Fruit fly (Drosophila melanogaster) whole organism, embryonic: ENCODE data around the gene Shaw.
A peak's percentile ranks its signal among the peaks of the same experiment; 100 is the strongest.

Experiments
- Bdp1 ChIP-seq: fragments of 200-800 bp; sonication (Bioruptor generic); optimal IDR thresholded peaks from 3 replicates; lab custom pipeline; 2016; ENCODE audit warnings: missing biosample characterization, missing genetic modification characterization
- CG10209 ChIP-seq: fragments of 200-800 bp; sonication (Bioruptor generic); optimal IDR thresholded peaks from 3 replicates; lab custom pipeline; 2017; ENCODE audit warnings: missing biosample characterization, mild to moderate bottlenecking, missing genetic modification characterization, missing genetic modification reagents
- CG10959 ChIP-seq: fragments of 200-800 bp; sonication (Bioruptor generic); IDR thresholded peaks from 2 replicates; pipeline ENCODE4 v1.3.6; 2022; ENCODE audit warnings: missing biosample characterization, missing genetic modification characterization
- CG12071 ChIP-seq: fragments of 200-800 bp; sonication (Bioruptor generic); optimal IDR thresholded peaks from 3 replicates; lab custom pipeline; 2018; ENCODE audit warnings: missing biosample characterization, mild to moderate bottlenecking, missing genetic modification characterization
- CG12942 ChIP-seq: fragments of 200-800 bp; sonication (Bioruptor generic); optimal IDR thresholded peaks from 3 replicates; lab custom pipeline; 2016; ENCODE audit warnings: missing biosample characterization, missing genetic modification characterization
- CG13894 ChIP-seq: fragments of 200-800 bp; sonication (Bioruptor generic); optimal IDR thresholded peaks from 3 replicates; lab custom pipeline; 2018; ENCODE audit warnings: missing biosample characterization, mild to moderate bottlenecking, missing genetic modification characterization, moderate library complexity
- CG17361 ChIP-seq: fragments of 200-800 bp; sonication (Bioruptor generic); IDR thresholded peaks from 3 replicates; pipeline ENCODE4 v1.3.6; 2022; ENCODE audit warnings: missing biosample characterization, missing genetic modification characterization
- CG18764 ChIP-seq: fragments of 200-800 bp; sonication (Bioruptor generic); optimal IDR thresholded peaks from 3 replicates; lab custom pipeline; 2016; ENCODE audit warnings: missing biosample characterization, missing genetic modification characterization
- CG2202 ChIP-seq: fragments of 200-800 bp; sonication (Bioruptor generic); optimal IDR thresholded peaks from 2 replicates; lab custom pipeline; 2018; ENCODE audit warnings: missing biosample characterization, mild to moderate bottlenecking, missing genetic modification characterization
- CG31224 ChIP-seq: fragments of 200-800 bp; sonication (Bioruptor generic); IDR thresholded peaks from 2 replicates; pipeline ENCODE4 v1.3.6; 2022; ENCODE audit warnings: missing biosample characterization, missing genetic modification characterization
- CG31388 ChIP-seq: fragments of 200-800 bp; sonication (Bioruptor generic); optimal IDR thresholded peaks from 2 replicates; lab custom pipeline; 2016; ENCODE audit warnings: missing biosample characterization, missing genetic modification characterization
- CG32532 ChIP-seq: fragments of 200-800 bp; sonication (Bioruptor generic); IDR thresholded peaks from 2 replicates; pipeline ENCODE4 v1.3.6; 2022; ENCODE audit warnings: missing biosample characterization, missing genetic modification characterization
- CG33557 ChIP-seq: fragments of 200-800 bp; sonication (Bioruptor generic); optimal IDR thresholded peaks from 2 replicates; lab custom pipeline; 2019; ENCODE audit warnings: missing biosample characterization, mild to moderate bottlenecking, missing genetic modification characterization, moderate library complexity
- CG34224 ChIP-seq: fragments of 200-800 bp; sonication (Bioruptor generic); IDR thresholded peaks from 3 replicates; pipeline ENCODE4 v1.3.6; 2022; ENCODE audit warnings: missing biosample characterization, missing genetic modification characterization; ENCODE audit not compliant: partially characterized antibody
- CG3847 ChIP-seq: fragments of 200-800 bp; sonication (Bioruptor generic); IDR thresholded peaks from 2 replicates; pipeline ENCODE4 v1.3.6; 2022; ENCODE audit warnings: missing biosample characterization, missing genetic modification characterization
- CG6813 ChIP-seq: fragments of 200-800 bp; sonication (Bioruptor generic); optimal IDR thresholded peaks from 2 replicates; lab custom pipeline; 2017; ENCODE audit warnings: missing biosample characterization, missing genetic modification characterization, mild to moderate bottlenecking, moderate library complexity, missing genetic modification reagents
- CG7271 ChIP-seq: fragments of 200-800 bp; sonication (Bioruptor generic); optimal IDR thresholded peaks from 2 replicates; lab custom pipeline; 2018; ENCODE audit warnings: missing biosample characterization, mild to moderate bottlenecking, missing genetic modification characterization, moderate library complexity
- CG7357 ChIP-seq: fragments of 200-800 bp; sonication (Bioruptor generic); IDR thresholded peaks from 3 replicates; pipeline ENCODE4 v1.3.6; 2022; ENCODE audit warnings: missing biosample characterization, missing genetic modification characterization
- CG7372 ChIP-seq: fragments of 200-800 bp; sonication (Bioruptor generic); IDR thresholded peaks from 2 replicates; pipeline ENCODE4 v1.3.6; 2022; ENCODE audit warnings: missing biosample characterization, missing genetic modification characterization
- CG7745 ChIP-seq: fragments of 200-800 bp; sonication (Bioruptor generic); optimal IDR thresholded peaks from 2 replicates; lab custom pipeline; 2018; ENCODE audit warnings: missing biosample characterization, mild to moderate bottlenecking, missing genetic modification characterization, moderate library complexity
- CG7786 ChIP-seq: fragments of 200-800 bp; sonication (Bioruptor generic); optimal IDR thresholded peaks from 2 replicates; lab custom pipeline; 2016; ENCODE audit warnings: missing biosample characterization, missing genetic modification characterization
- CG7963 ChIP-seq: fragments of 200-800 bp; sonication (Bioruptor generic); IDR thresholded peaks from 3 replicates; pipeline ENCODE4 v1.3.6; 2022; ENCODE audit warnings: missing biosample characterization, missing genetic modification characterization; ENCODE audit not compliant: partially characterized antibody
- CG8924 ChIP-seq: fragments of 200-800 bp; optimal IDR thresholded peaks from 3 replicates; lab custom pipeline; 2019; ENCODE audit warnings: missing biosample characterization, mild to moderate bottlenecking, missing genetic modification characterization, moderate library complexity
- CG8944 ChIP-seq: fragments of 200-800 bp; sonication (Bioruptor generic); optimal IDR thresholded peaks from 3 replicates; lab custom pipeline; 2016; ENCODE audit warnings: missing biosample characterization, missing genetic modification characterization
- CTCF ChIP-seq: fragments of 200-800 bp; sonication (Bioruptor generic); optimal IDR thresholded peaks from 2 replicates; lab custom pipeline; 2017; ENCODE audit warnings: missing biosample characterization, mild to moderate bottlenecking, missing genetic modification characterization, moderate library complexity
- CrebB ChIP-seq: fragments of 200-800 bp; sonication (Bioruptor generic); optimal IDR thresholded peaks from 3 replicates; lab custom pipeline; 2018; ENCODE audit warnings: missing biosample characterization, mild to moderate bottlenecking, missing genetic modification characterization
- Ets65A ChIP-seq: fragments of 200-800 bp; sonication (Bioruptor generic); peaks from one replicate; lab custom pipeline; 2016; ENCODE audit warnings: missing biosample characterization, missing genetic modification characterization
- Gsc ChIP-seq: fragments of 200-800 bp; sonication (Bioruptor generic); IDR thresholded peaks from 2 replicates; pipeline ENCODE4 v1.3.6; 2022; ENCODE audit warnings: missing biosample characterization, missing genetic modification characterization
- H2.0 ChIP-seq: fragments of 200-800 bp; sonication (Bioruptor generic); IDR thresholded peaks from 2 replicates; pipeline ENCODE4 v1.3.6; 2022; ENCODE audit warnings: missing biosample characterization, missing genetic modification characterization
- HHEX ChIP-seq: fragments of 200-800 bp; sonication (Bioruptor generic); optimal IDR thresholded peaks from 3 replicates; lab custom pipeline; 2017; ENCODE audit warnings: missing biosample characterization, mild to moderate bottlenecking, missing genetic modification characterization, missing genetic modification reagents
- HmgZ ChIP-seq: fragments of 200-800 bp; sonication (Bioruptor generic); optimal IDR thresholded peaks from 2 replicates; lab custom pipeline; 2018; ENCODE audit warnings: missing biosample characterization, mild to moderate bottlenecking, missing genetic modification characterization
- Mes4 ChIP-seq: fragments of 200-800 bp; sonication (Bioruptor generic); optimal IDR thresholded peaks from 2 replicates; lab custom pipeline; 2016; ENCODE audit warnings: missing biosample characterization, missing genetic modification characterization
- Myb ChIP-seq: fragments of 200-800 bp; sonication (Bioruptor generic); optimal IDR thresholded peaks from 2 replicates; lab custom pipeline; 2016; ENCODE audit warnings: missing biosample characterization, missing genetic modification characterization
- Six4 ChIP-seq: fragments of 200-800 bp; sonication (Bioruptor generic); optimal IDR thresholded peaks from 2 replicates; lab custom pipeline; 2016; ENCODE audit warnings: missing biosample characterization, missing genetic modification characterization
- Usf ChIP-seq: fragments of 200-800 bp; sonication (Bioruptor generic); optimal IDR thresholded peaks from 2 replicates; lab custom pipeline; 2017; ENCODE audit warnings: missing genotype, missing biosample characterization, missing genetic modification characterization
- amos ChIP-seq: fragments of 200-800 bp; sonication (Bioruptor generic); IDR thresholded peaks from 2 replicates; pipeline ENCODE4 v1.3.6; 2022; ENCODE audit warnings: missing biosample characterization, missing genetic modification characterization; ENCODE audit not compliant: partially characterized antibody
- aop ChIP-seq: fragments of 200-800 bp; sonication (Bioruptor generic); IDR thresholded peaks from 2 replicates; pipeline ENCODE4 v1.3.6; 2022; ENCODE audit warnings: missing biosample characterization, missing genetic modification characterization
- caup ChIP-seq: fragments of 200-800 bp; sonication (Bioruptor generic); optimal IDR thresholded peaks from 3 replicates; lab custom pipeline; 2017; ENCODE audit warnings: missing biosample characterization, mild to moderate bottlenecking, missing genetic modification characterization, moderate library complexity; ENCODE audit not compliant: severe bottlenecking
- eve ChIP-seq, 2 experiments: fragments of >200 bp; optimal IDR thresholded peaks; 2 replicates each; lab custom pipeline; 2017; ENCODE audit warnings: missing biosample characterization in 2 of 2, missing genetic modification characterization in 2 of 2
- fd3F ChIP-seq: fragments of 200-800 bp; sonication (Bioruptor generic); optimal IDR thresholded peaks from 2 replicates; lab custom pipeline; 2018; ENCODE audit warnings: missing biosample characterization, mild to moderate bottlenecking, missing genetic modification characterization, moderate library complexity
- fd96Cb ChIP-seq: fragments of 200-800 bp; sonication (Bioruptor generic); optimal IDR thresholded peaks from 2 replicates; lab custom pipeline; 2018; ENCODE audit warnings: missing biosample characterization, mild to moderate bottlenecking, missing genetic modification characterization, moderate library complexity
- gsb ChIP-seq: fragments of 200-800 bp; sonication (Bioruptor generic); IDR thresholded peaks from 2 replicates; pipeline ENCODE4 v1.3.6; 2022; ENCODE audit warnings: missing biosample characterization, missing genetic modification characterization
- ken ChIP-seq: fragments of 200-800 bp; sonication (Bioruptor generic); IDR thresholded peaks from 3 replicates; pipeline ENCODE4 v1.3.6; 2022; ENCODE audit warnings: missing biosample characterization, missing genetic modification characterization
- luna ChIP-seq: fragments of 200-800 bp; sonication (Bioruptor generic); optimal IDR thresholded peaks from 2 replicates; lab custom pipeline; 2016; ENCODE audit warnings: missing biosample characterization, missing genetic modification characterization
- maf-S ChIP-seq: fragments of 200-800 bp; sonication (Bioruptor generic); optimal IDR thresholded peaks from 2 replicates; lab custom pipeline; 2016; ENCODE audit warnings: missing biosample characterization, missing genetic modification characterization
- nmo ChIP-seq: fragments of 200-800 bp; sonication (Bioruptor generic); optimal IDR thresholded peaks from 2 replicates; lab custom pipeline; 2018; ENCODE audit warnings: missing biosample characterization, mild to moderate bottlenecking, missing genetic modification characterization, moderate library complexity
- pan ChIP-seq, 4 experiments: fragments of >200 bp in 3 of 4; fragments of 200-800 bp in 1 of 4; sonication (Bioruptor generic) in 1 of 4; optimal IDR thresholded peaks in 3 of 4; IDR thresholded peaks in 1 of 4; 2 replicates each; pipeline versions ENCODE4 v1.3.6 to Lab custom; 2017 to 2022; ENCODE audit warnings: missing biosample characterization in 2 of 4, missing genetic modification characterization in 2 of 4, mixed read lengths in 1 of 4
- pita ChIP-seq: fragments of 200-800 bp; sonication (Bioruptor generic); optimal IDR thresholded peaks from 2 replicates; lab custom pipeline; 2017; ENCODE audit warnings: missing biosample characterization, mild to moderate bottlenecking, missing genetic modification characterization
- sqz ChIP-seq: fragments of 200-800 bp; sonication (Bioruptor generic); optimal IDR thresholded peaks from 3 replicates; lab custom pipeline; 2018; ENCODE audit warnings: missing biosample characterization, mild to moderate bottlenecking, missing genetic modification characterization
- zfh1 ChIP-seq: fragments of 200-800 bp; sonication (Bioruptor generic); IDR thresholded peaks from 3 replicates; pipeline ENCODE4 v1.3.6; 2022; ENCODE audit warnings: missing biosample characterization, missing genetic modification characterization

Shaw gene

DNA sequence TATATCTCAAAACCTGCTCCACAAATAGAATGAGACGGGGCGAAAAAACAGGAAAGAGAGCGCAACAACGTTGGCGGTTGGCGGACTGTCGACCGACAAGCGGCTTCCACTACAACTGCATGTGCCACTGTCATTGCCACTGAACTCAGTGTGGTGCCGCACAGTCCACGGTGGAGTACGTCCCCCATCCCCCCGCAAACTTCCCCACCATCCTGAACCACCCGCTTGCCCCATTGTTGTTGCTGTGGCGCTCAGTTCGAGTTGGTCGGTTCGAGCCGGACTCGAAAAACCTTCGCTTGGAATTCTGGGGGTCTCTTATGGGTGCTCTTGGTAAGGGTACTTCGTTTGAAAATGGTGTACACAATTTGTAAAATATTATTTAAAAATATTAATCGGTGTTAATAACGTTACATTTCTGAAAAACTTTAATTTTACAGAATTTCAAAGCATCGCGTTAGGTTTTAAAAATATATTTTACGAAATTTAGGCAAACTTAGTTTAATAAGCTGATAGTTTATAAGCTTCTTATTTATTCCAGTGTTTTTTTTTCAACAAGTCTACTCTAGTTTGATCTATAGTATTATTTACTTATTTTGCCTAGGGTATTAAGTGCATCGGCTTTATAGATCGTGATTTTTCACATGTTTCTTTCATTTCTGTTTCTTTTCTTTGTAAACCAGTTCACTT is 55.1 kb downstream of the Shaw start (continued):
- TF ChIP-seq Bdp1 (GFP tag; lab: Kevin White, UChicago) = no peak
- no peak for TF ChIP-seq CG7745 (tag; lab: Kevin White, UChicago)
- TF ChIP-seq aop (GFP tag; lab: Robert Waterston, UW) = no peak
- no peak for TF ChIP-seq CG7786
- TF ChIP-seq HmgZ (tag; lab: Kevin White, UChicago) = no peak
- no peak for TF ChIP-seq Ets65A (GFP tag; lab: Kevin White, UChicago)
- no peak for TF ChIP-seq ken (GFP tag; lab: Robert Waterston, UW)
- TF ChIP-seq CG12942 (GFP tag; lab: Kevin White, UChicago) = no peak
- TF ChIP-seq caup (GFP tag; lab: Kevin White, UChicago) = no peak
- TF ChIP-seq CG12071 (GFP tag; lab: Kevin White, UChicago) = no peak
- TF ChIP-seq Gsc = no peak
- peak; percentile 29 for TF ChIP-seq Usf (GFP tag; lab: Kevin White, UChicago)
- peak; percentile 53 for TF ChIP-seq CG33557
- TF ChIP-seq fd3F (GFP tag; lab: Kevin White, UChicago) = peak; percentile 10
- TF ChIP-seq H2.0 (GFP tag; lab: Robert Waterston, UW) = no peak
- TF ChIP-seq Myb (GFP tag; lab: Kevin White, UChicago) = no peak
- TF ChIP-seq pita (GFP tag; lab: Kevin White, UChicago) = no peak
- TF ChIP-seq fd96Cb = peak; percentile 23
- TF ChIP-seq CG31388 (GFP tag; lab: Kevin White, UChicago) = no peak
- TF ChIP-seq CG8944 = no peak
- peak; percentile 14 for TF ChIP-seq CG18764 (GFP tag; lab: Kevin White, UChicago)
- no peak for TF ChIP-seq CG7963 (GFP tag; lab: Robert Waterston, UW)
- TF ChIP-seq zfh1 = no peak
- TF ChIP-seq CG3847 (GFP tag; lab: Robert Waterston, UW) = no peak
- TF ChIP-seq CG31224 (GFP tag; lab: Robert Waterston, UW) = no peak
- TF ChIP-seq Mes4 = no peak
- TF ChIP-seq CG34224 (GFP tag; lab: Robert Waterston, UW) = no peak
- TF ChIP-seq gsb (GFP tag; lab: Robert Waterston, UW) = no peak
- no peak for TF ChIP-seq pan (optimal IDR thresholded peaks at IDR 0.05; lab: Kevin White, UChicago)
- no peak for TF ChIP-seq pan (GFP tag; optimal IDR thresholded peaks at IDR 0.05 in 1 of 2, IDR thresholded peaks at IDR 0.05 in 1 of 2)
- no peak for TF ChIP-seq CTCF (GFP tag; lab: Kevin White, UChicago)
- no peak for TF ChIP-seq CG32532 (GFP tag; lab: Robert Waterston, UW)
- TF ChIP-seq CG7271 (tag; lab: Kevin White, UChicago) = no peak
- peak; percentile 37 for TF ChIP-seq CG6813 (GFP tag; lab: Kevin White, UChicago)
- peak; percentile 79 for TF ChIP-seq CG8924 (tag; lab: Kevin White, UChicago)
- TF ChIP-seq CG2202 = no peak
- peak; percentile 60 for TF ChIP-seq HHEX (GFP tag; lab: Kevin White, UChicago)
- TF ChIP-seq luna = no peak
- TF ChIP-seq eve (GFP tag; optimal IDR thresholded peaks at IDR 0.05; lab: Kevin White, UChicago) = peak in 1 of 2 experiments; percentile 53
- TF ChIP-seq CG17361 (GFP tag; lab: Robert Waterston, UW) = peak; percentile 85
- no peak for TF ChIP-seq CG7372 (GFP tag; lab: Robert Waterston, UW)
- no peak for TF ChIP-seq amos
- TF ChIP-seq CG7357 = 0 out of 3 replicates have a peak, but pooled peaks have one; percentile 18
- peak; percentile 10 for TF ChIP-seq Six4
- peak; percentile 82 for TF ChIP-seq nmo (GFP tag; lab: Kevin White, UChicago)
- peak; percentile 59 for TF ChIP-seq CG10209 (GFP tag; lab: Kevin White, UChicago)
- TF ChIP-seq CG10959 (GFP tag; lab: Robert Waterston, UW) = no peak
- no peak for TF ChIP-seq maf-S
- TF ChIP-seq sqz (GFP tag; lab: Kevin White, UChicago) = peak; percentile 31
- no peak for TF ChIP-seq CG13894 (tag; lab: Kevin White, UChicago)
- TF ChIP-seq CrebB (tag; lab: Kevin White, UChicago) = no peak
